Worm (Caenorhabditis elegans) whole organism, young adult: ENCODE measurements around the gene C29F9.9.
A peak's percentile ranks its signal among the peaks of the same experiment; 100 is the strongest.

Source experiments
- B0261.1 ChIP-seq: sonication (generic microtip); optimal IDR thresholded peaks from 2 replicates; lab custom pipeline; 2016; ENCODE audit warnings: mild to moderate bottlenecking, missing genetic modification characterization, moderate library complexity, missing compliant biosample characterization
- D2030.7 ChIP-seq: fragments of 200-800 bp; sonication (Bioruptor generic); IDR thresholded peaks from 2 replicates; pipeline ENCODE4 v1.3.6; 2022; ENCODE audit warnings: missing genetic modification reagents, missing genetic modification characterization, missing compliant biosample characterization
- F33H1.4 ChIP-seq: fragments of 200-800 bp; sonication (Bioruptor generic); IDR thresholded peaks from 2 replicates; pipeline ENCODE4 v1.3.6; 2022; ENCODE audit warnings: missing genetic modification reagents, missing genetic modification characterization, missing compliant biosample characterization
- F37B4.10 ChIP-seq: fragments of 200-800 bp; sonication (Bioruptor generic); IDR thresholded peaks from 2 replicates; pipeline ENCODE4 v1.3.6; 2022; ENCODE audit warnings: missing genetic modification characterization, missing compliant biosample characterization
- F49E8.2 ChIP-seq: sonication (generic microtip); optimal IDR thresholded peaks from 3 replicates; lab custom pipeline; 2017; ENCODE audit warnings: missing genetic modification characterization, mild to moderate bottlenecking, missing compliant biosample characterization, antibody characterized with exemption, moderate library complexity; ENCODE audit not compliant: insufficient read depth
- F57A8.1 ChIP-seq: fragments of 200-800 bp; sonication (Bioruptor generic); optimal IDR thresholded peaks from 2 replicates; lab custom pipeline; 2018; ENCODE audit warnings: mild to moderate bottlenecking, missing genetic modification characterization, moderate library complexity, missing compliant biosample characterization
- Y56A3A.18 ChIP-seq: fragments of 200-800 bp; sonication (Bioruptor generic); IDR thresholded peaks from 2 replicates; pipeline ENCODE4 v1.3.6; 2022; ENCODE audit warnings: missing genetic modification reagents, missing genetic modification characterization, missing compliant biosample characterization
- aptf-3 ChIP-seq: fragments of 200-800 bp; sonication (Bioruptor generic); IDR thresholded peaks from 2 replicates; pipeline ENCODE4 v1.3.6; 2022; ENCODE audit warnings: missing genetic modification characterization, missing compliant biosample characterization
- attf-3 ChIP-seq: fragments of 200-800 bp; sonication (Bioruptor generic); conservative IDR thresholded peaks from 2 replicates; pipeline ENCODE4 v1.3.6; 2022; ENCODE audit warnings: missing genetic modification reagents, missing genetic modification characterization, missing compliant biosample characterization
- ceh-27 ChIP-seq: fragments of 200-800 bp; sonication (Bioruptor generic); optimal IDR thresholded peaks from 2 replicates; lab custom pipeline; 2018; ENCODE audit warnings: mild to moderate bottlenecking, missing genetic modification characterization, moderate library complexity, missing compliant biosample characterization
- egl-44 ChIP-seq: fragments of 200-800 bp; sonication (Bioruptor generic); IDR thresholded peaks from 2 replicates; pipeline ENCODE4 v1.3.6; 2022; ENCODE audit warnings: missing genetic modification reagents, missing genetic modification characterization, missing compliant biosample characterization
- egrh-3 ChIP-seq: fragments of 200-800 bp; sonication (Bioruptor generic); IDR thresholded peaks from 2 replicates; pipeline ENCODE4 v1.3.6; 2022; ENCODE audit warnings: missing genetic modification reagents, missing genetic modification characterization, missing compliant biosample characterization
- ets-4 ChIP-seq: fragments of 200-800 bp; sonication (Bioruptor generic); optimal IDR thresholded peaks from 2 replicates; lab custom pipeline; 2018; ENCODE audit warnings: mild to moderate bottlenecking, missing genetic modification characterization, missing compliant biosample characterization
- lin-26 ChIP-seq: fragments of 200-800 bp; sonication (Bioruptor generic); IDR thresholded peaks from 2 replicates; pipeline ENCODE4 v1.3.6; 2022; ENCODE audit warnings: missing genetic modification reagents, missing genetic modification characterization, missing compliant biosample characterization
- lin-54 ChIP-seq: fragments of 200-800 bp; sonication (Bioruptor generic); optimal IDR thresholded peaks from 2 replicates; lab custom pipeline; 2018; ENCODE audit warnings: mild to moderate bottlenecking, missing genetic modification characterization, missing compliant biosample characterization
- mes-4 ChIP-seq: sonication (generic microtip); optimal IDR thresholded peaks from 2 replicates; lab custom pipeline; 2016; ENCODE audit warnings: missing genotype, missing genetic modification characterization, missing compliant biosample characterization
- nfya-1 ChIP-seq: sonication (generic microtip); optimal IDR thresholded peaks from 2 replicates; lab custom pipeline; 2017; ENCODE audit warnings: antibody characterized with exemption, missing compliant biosample characterization, missing genetic modification characterization, borderline replicate concordance; ENCODE audit not compliant: insufficient read depth
- nhr-80 ChIP-seq: sonication (generic microtip); optimal IDR thresholded peaks from 2 replicates; lab custom pipeline; 2016; ENCODE audit warnings: missing genetic modification characterization, missing compliant biosample characterization
- pbrm-1 ChIP-seq: fragments of 200-800 bp; sonication (Bioruptor generic); IDR thresholded peaks from 2 replicates; pipeline ENCODE4 v1.3.6; 2022; ENCODE audit warnings: missing genetic modification reagents, missing genetic modification characterization, missing compliant biosample characterization
- rpc-1 ChIP-seq, 2 experiments: fragments of 150-350 bp in 1 of 2; sonication (generic microtip) in 1 of 2; optimal IDR thresholded peaks; 2 replicates each; lab custom pipeline; 2014 to 2018; ENCODE audit warnings: missing biosample characterization in 1 of 2, missing genetic modification characterization in 1 of 2, missing genetic modification reagents in 1 of 2, missing genotype in 1 of 2
- sdz-38 ChIP-seq: sonication (generic microtip); optimal IDR thresholded peaks from 2 replicates; lab custom pipeline; 2016; ENCODE audit warnings: missing genotype, missing genetic modification characterization, missing compliant biosample characterization
- tbp1 ChIP-seq: fragments of 200-800 bp; sonication (Bioruptor generic); optimal IDR thresholded peaks from 2 replicates; lab custom pipeline; 2018; ENCODE audit warnings: mild to moderate bottlenecking, missing genetic modification characterization, missing compliant biosample characterization
- tlf-1 ChIP-seq: fragments of 200-800 bp; sonication (Bioruptor generic); optimal IDR thresholded peaks from 2 replicates; lab custom pipeline; 2018; ENCODE audit warnings: mild to moderate bottlenecking, missing genetic modification characterization, missing compliant biosample characterization
- unc-62 ChIP-seq: fragments of 150-350 bp; optimal IDR thresholded peaks from 2 replicates; lab custom pipeline; 2014; ENCODE audit warnings: missing biosample characterization, missing genetic modification reagents, missing genetic modification characterization
- zfh-2 ChIP-seq: fragments of 200-800 bp; sonication (Bioruptor generic); conservative IDR thresholded peaks from 2 replicates; pipeline ENCODE4 v1.3.6; 2022; ENCODE audit warnings: missing genetic modification reagents, missing genetic modification characterization, missing compliant biosample characterization
- ztf-18 ChIP-seq: sonication (generic microtip); optimal IDR thresholded peaks from 2 replicates; lab custom pipeline; 2016; ENCODE audit warnings: missing genotype, mild to moderate bottlenecking, missing genetic modification characterization, missing compliant biosample characterization
- ztf-28 ChIP-seq: fragments of 200-800 bp; sonication (Bioruptor generic); IDR thresholded peaks from 2 replicates; pipeline ENCODE4 v1.3.6; 2022; ENCODE audit warnings: missing genetic modification reagents, missing genetic modification characterization, missing compliant biosample characterization

Gene C29F9.9

ce11 chrIII:51622-52021 lies 47.1 kb downstream of the C29F9.9 start:
- peak; percentile 29; the same call in 1 of the 2 replicates for TF ChIP-seq egrh-3 (GFP tag; lab: Robert Waterston, UW)
- TF ChIP-seq ceh-27 = no peak
- TF ChIP-seq tlf-1 = no peak
- TF ChIP-seq zfh-2 = peak; percentile 73
- no peak for TF ChIP-seq F33H1.4 (GFP tag; lab: Robert Waterston, UW)
- no peak for TF ChIP-seq B0261.1 (tag; lab: Kevin White, UChicago)
- TF ChIP-seq D2030.7 (GFP tag; lab: Robert Waterston, UW) = 0 out of 2 replicates have a peak, but pooled peaks have one; percentile 35
- no peak for TF ChIP-seq sdz-38 (tag; lab: Kevin White, UChicago)
- TF ChIP-seq F49E8.2 = no peak
- 0 out of 2 replicates have a peak, but pooled peaks have one; percentile 8 for TF ChIP-seq pbrm-1

- TF ChIP-seq ztf-18 (tag; lab: Kevin White, UChicago) (no peak), egrh-3 (GFP tag; lab: Robert Waterston, UW) (peak; percentile 45; the same call in 1 of the 2 replicates), Y56A3A.18 (GFP tag; lab: Robert Waterston, UW) (no peak), aptf-3 (GFP tag; lab: Robert Waterston, UW) (no peak), nhr-80 (no peak), zfh-2 (peak; percentile 65)
- TF ChIP-seq, all 124 proteins: peak for 2
Measured at ce11 chrIII:50418-50817, 48.3 kb downstream of the C29F9.9 start.

- TF ChIP-seq egl-44 (GFP tag; lab: Robert Waterston, UW) = no peak
- no peak for TF ChIP-seq unc-62 (GFP tag; lab: Kevin White, UChicago)
- no peak for TF ChIP-seq rpc-1 (optimal IDR thresholded peaks at IDR 0.05; lab: Kevin White, UChicago)
- peak; percentile 30 for TF ChIP-seq rpc-1 (tag; optimal IDR thresholded peaks at IDR 0.05; lab: Kevin White, UChicago)
- no peak for TF ChIP-seq F57A8.1 (GFP tag; lab: Kevin White, UChicago)
- TF ChIP-seq sdz-38 (tag; lab: Kevin White, UChicago) = no peak
- TF ChIP-seq F37B4.10 = no peak
- no peak for TF ChIP-seq ztf-28
- no peak for TF ChIP-seq mes-4
- no peak for TF ChIP-seq lin-54 (GFP tag; lab: Kevin White, UChicago)
- no peak for TF ChIP-seq attf-3
- TF ChIP-seq nfya-1 = no peak
- no peak for TF ChIP-seq lin-26
- TF ChIP-seq tbp1 (GFP tag; lab: Kevin White, UChicago) = peak; percentile 64
- no peak for TF ChIP-seq ets-4
- TF ChIP-seq, all 124 proteins: peak for 2
Measured at ce11 chrIII:49064-49463, 49.7 kb downstream of the C29F9.9 start.
